Worm (Caenorhabditis elegans): Measurements from ENCODE around the gene Y43F8B.14.

DNA sequence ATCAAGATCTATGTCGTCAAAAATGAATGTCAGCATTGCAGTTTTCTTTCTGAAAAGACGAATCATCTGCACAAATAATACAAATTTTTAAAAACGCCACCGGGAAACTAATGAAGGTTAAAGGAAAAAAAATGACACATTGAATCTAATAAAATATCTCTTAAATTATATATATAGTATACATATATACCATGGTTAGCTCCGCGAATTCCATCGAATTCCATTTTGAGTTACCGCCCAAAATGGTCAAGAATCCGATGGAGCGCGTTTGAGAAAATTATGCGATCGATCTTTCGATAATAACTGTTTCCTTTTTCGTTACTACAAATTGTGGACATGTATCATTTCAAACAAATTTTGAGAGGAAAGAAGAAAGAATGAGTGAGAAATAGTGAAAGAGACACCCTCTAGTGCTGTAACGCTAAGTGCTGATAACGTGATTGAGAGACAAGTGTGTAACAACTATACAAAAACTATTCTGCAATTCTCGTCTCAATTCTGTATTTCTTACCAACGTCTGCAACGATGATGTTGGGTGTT is 50.4 kb downstream of the Y43F8B.14 start, which contains the start of the genes C25F9.6 and C25F9.10:
- TF ChIP-seq ztf-29 (GFP tag; IDR thresholded peaks at IDR 0.05), result no peak
- TF ChIP-seq tab-1 (GFP tag; IDR thresholded peaks at IDR 0.05), result no peak
- TF ChIP-seq med-1 (GFP tag; optimal IDR thresholded peaks at IDR 0.05; ENCODE audit: insufficient read depth), result no peak

All from whole organism, midembryonic.